Worm (Caenorhabditis elegans): Measurements from ENCODE around the gene ZK177.2.

- TF ChIP-seq ztf-11 (tag; optimal IDR thresholded peaks at IDR 0.05), result no peak
- TF ChIP-seq nhr-21 (tag; optimal IDR thresholded peaks at IDR 0.05), result no peak
- TF ChIP-seq nhr-129 (tag; optimal IDR thresholded peaks at IDR 0.05), result no peak
- TF ChIP-seq nhr-23 (tag; optimal IDR thresholded peaks at IDR 0.05), result no peak
- TF ChIP-seq mdl-1 (tag; optimal IDR thresholded peaks at IDR 0.05), result no peak
- no peak for TF ChIP-seq aly-2 (tag; optimal IDR thresholded peaks at IDR 0.05)
- no peak for TF ChIP-seq nhr-77 (tag; optimal IDR thresholded peaks at IDR 0.05)
Observed at ce11 chrII:5531855-5532328, 12.9 kb downstream of the ZK177.2 start, which contains the start of gene C17C3.9.

Measured in whole organism, L2 larva.